Fruit fly (Drosophila melanogaster): ENCODE results near the gene CG6800.

DNA sequence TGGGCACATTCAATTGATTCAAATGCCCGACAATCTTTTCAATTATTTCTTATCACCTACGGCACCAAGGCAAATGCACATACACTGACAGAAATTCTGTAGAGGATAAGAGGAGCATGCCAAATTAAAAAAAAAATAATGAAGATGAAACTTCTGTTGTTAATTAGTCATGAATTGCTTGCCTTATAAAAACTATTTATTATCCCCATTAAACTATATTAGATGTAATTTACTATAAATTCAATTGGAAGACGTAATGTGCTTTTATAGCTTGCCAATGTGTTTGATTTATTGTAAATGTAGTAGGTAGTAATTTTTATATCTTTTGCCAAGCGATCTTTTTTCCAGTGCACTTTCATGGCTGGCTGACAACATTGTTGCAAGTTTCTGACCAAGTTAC, 44.3 kb upstream of the CG6800 start:
- no peak for TF ChIP-seq CG8478 (optimal IDR thresholded peaks at IDR 0.05)
- TF ChIP-seq CTCF (optimal IDR thresholded peaks at IDR 0.05), result no peak
